Worm (Caenorhabditis elegans) whole organism, young adult: Measurements from ENCODE around the gene iscu-1.
A peak's percentile ranks its signal among the peaks of the same experiment; 100 is the strongest.

Experiments
- D2030.7 ChIP-seq: fragments of 200-800 bp; sonication (Bioruptor generic); IDR thresholded peaks from 2 replicates; pipeline ENCODE4 v1.3.6; 2022; ENCODE audit warnings: missing genetic modification reagents, missing genetic modification characterization, missing compliant biosample characterization
- F33H1.4 ChIP-seq: fragments of 200-800 bp; sonication (Bioruptor generic); IDR thresholded peaks from 2 replicates; pipeline ENCODE4 v1.3.6; 2022; ENCODE audit warnings: missing genetic modification reagents, missing genetic modification characterization, missing compliant biosample characterization
- T07F8.4 ChIP-seq: sonication (generic microtip); optimal IDR thresholded peaks from 2 replicates; lab custom pipeline; 2016; ENCODE audit warnings: mild to moderate bottlenecking, missing genetic modification characterization, moderate library complexity, missing compliant biosample characterization
- T26A5.8 ChIP-seq: sonication (generic microtip); optimal IDR thresholded peaks from 2 replicates; lab custom pipeline; 2016; ENCODE audit warnings: missing genetic modification characterization, missing compliant biosample characterization
- Y67H2A.10 ChIP-seq: fragments of 200-800 bp; sonication (Bioruptor generic); conservative IDR thresholded peaks from 2 replicates; pipeline ENCODE4 v1.3.6; 2022; ENCODE audit warnings: missing genetic modification reagents, missing genetic modification characterization, missing compliant biosample characterization
- Y95B8A.8 ChIP-seq: fragments of 200-800 bp; sonication (Bioruptor generic); IDR thresholded peaks from 2 replicates; pipeline ENCODE4 v1.3.6; 2022; ENCODE audit warnings: missing genetic modification reagents, missing genetic modification characterization, missing compliant biosample characterization
- attf-5 ChIP-seq: fragments of 200-800 bp; sonication (Bioruptor generic); optimal IDR thresholded peaks from 2 replicates; lab custom pipeline; 2018; ENCODE audit warnings: mild to moderate bottlenecking, missing genetic modification characterization, missing compliant biosample characterization
- attf-6 ChIP-seq: fragments of 200-800 bp; sonication (Bioruptor generic); IDR thresholded peaks from 2 replicates; pipeline ENCODE4 v1.3.6; 2022; ENCODE audit warnings: missing genetic modification reagents, missing genetic modification characterization, missing compliant biosample characterization
- bed-2 ChIP-seq: fragments of 200-800 bp; sonication (Bioruptor generic); IDR thresholded peaks from 2 replicates; pipeline ENCODE4 v1.3.6; 2022; ENCODE audit warnings: missing genetic modification reagents, missing genetic modification characterization, missing compliant biosample characterization
- cebp-1 ChIP-seq, 2 experiments: fragments of 200-800 bp in 1 of 2; sonication (Bioruptor generic) in 1 of 2; sonication (generic microtip) in 1 of 2; IDR thresholded peaks in 1 of 2; optimal IDR thresholded peaks in 1 of 2; 2 replicates each; pipeline versions ENCODE4 v1.3.6 to Lab custom; 2017 to 2022; ENCODE audit warnings: missing compliant biosample characterization in 2 of 2, missing genetic modification characterization in 2 of 2, mild to moderate bottlenecking in 1 of 2, missing genetic modification reagents in 1 of 2, moderate library complexity in 1 of 2
- ceh-27 ChIP-seq: fragments of 200-800 bp; sonication (Bioruptor generic); optimal IDR thresholded peaks from 2 replicates; lab custom pipeline; 2018; ENCODE audit warnings: mild to moderate bottlenecking, missing genetic modification characterization, moderate library complexity, missing compliant biosample characterization
- ceh-40 ChIP-seq: fragments of 200-800 bp; sonication (Bioruptor generic); IDR thresholded peaks from 2 replicates; pipeline ENCODE4 v1.3.6; 2022; ENCODE audit warnings: missing genetic modification characterization, missing compliant biosample characterization
- ceh-79 ChIP-seq: sonication (generic microtip); optimal IDR thresholded peaks from 2 replicates; lab custom pipeline; 2017; ENCODE audit warnings: mild to moderate bottlenecking, missing genetic modification characterization, missing compliant biosample characterization
- ceh-91 ChIP-seq: fragments of 200-800 bp; sonication (Bioruptor generic); IDR thresholded peaks from 2 replicates; pipeline ENCODE4 v1.3.6; 2022; ENCODE audit warnings: missing genetic modification reagents, missing genetic modification characterization, missing compliant biosample characterization
- dox-1 ChIP-seq: fragments of 200-800 bp; sonication (Bioruptor generic); IDR thresholded peaks from 2 replicates; pipeline ENCODE4 v1.3.6; 2022; ENCODE audit warnings: missing genetic modification reagents, missing genetic modification characterization, missing compliant biosample characterization
- dpl-1 ChIP-seq: fragments of 150-350 bp; optimal IDR thresholded peaks from 2 replicates; lab custom pipeline; 2014; ENCODE audit warnings: missing biosample characterization, missing genetic modification reagents, missing genetic modification characterization
- efl-1 ChIP-seq: fragments of 150-350 bp; optimal IDR thresholded peaks from 2 replicates; lab custom pipeline; 2014; ENCODE audit warnings: missing biosample characterization, missing genetic modification reagents, missing genetic modification characterization
- egl-44 ChIP-seq: fragments of 200-800 bp; sonication (Bioruptor generic); IDR thresholded peaks from 2 replicates; pipeline ENCODE4 v1.3.6; 2022; ENCODE audit warnings: missing genetic modification reagents, missing genetic modification characterization, missing compliant biosample characterization
- hlh-26 ChIP-seq: fragments of 200-800 bp; sonication (Bioruptor generic); conservative IDR thresholded peaks from 2 replicates; pipeline ENCODE4 v1.3.6; 2022; ENCODE audit warnings: missing genetic modification reagents, missing genetic modification characterization, missing compliant biosample characterization
- hmg-1.2 ChIP-seq: fragments of 200-800 bp; sonication (Bioruptor generic); IDR thresholded peaks from 2 replicates; pipeline ENCODE4 v1.3.6; 2022; ENCODE audit warnings: missing genetic modification reagents, missing genetic modification characterization, missing compliant biosample characterization
- lin-35 ChIP-seq, 3 experiments: fragments of 150-350 bp in 2 of 3; sonication (generic microtip) in 1 of 3; optimal IDR thresholded peaks; 2 replicates each; lab custom pipeline; 2014 to 2018; ENCODE audit warnings: missing biosample characterization in 3 of 3, missing genetic modification characterization in 3 of 3, missing genetic modification reagents in 3 of 3
- lin-54 ChIP-seq: fragments of 200-800 bp; sonication (Bioruptor generic); optimal IDR thresholded peaks from 2 replicates; lab custom pipeline; 2018; ENCODE audit warnings: mild to moderate bottlenecking, missing genetic modification characterization, missing compliant biosample characterization
- lir-1 ChIP-seq: fragments of 200-800 bp; sonication (Bioruptor generic); conservative IDR thresholded peaks from 2 replicates; pipeline ENCODE4 v1.3.6; 2022; ENCODE audit warnings: missing genetic modification reagents, missing genetic modification characterization, missing compliant biosample characterization
- lsl-1 ChIP-seq: fragments of 200-800 bp; sonication (Bioruptor generic); optimal IDR thresholded peaks from 2 replicates; lab custom pipeline; 2018; ENCODE audit warnings: mild to moderate bottlenecking, missing genetic modification characterization, moderate library complexity, missing compliant biosample characterization
- madf-10 ChIP-seq: sonication (generic microtip); optimal IDR thresholded peaks from 2 replicates; lab custom pipeline; 2016; ENCODE audit warnings: mild to moderate bottlenecking, missing genetic modification characterization, missing compliant biosample characterization
- madf-3 ChIP-seq: fragments of 200-800 bp; sonication (Bioruptor generic); IDR thresholded peaks from 2 replicates; pipeline ENCODE4 v1.3.6; 2022; ENCODE audit warnings: missing genetic modification reagents, missing genetic modification characterization, missing compliant biosample characterization
- madf-6 ChIP-seq: fragments of 200-800 bp; sonication (Bioruptor generic); IDR thresholded peaks from 2 replicates; pipeline ENCODE4 v1.3.6; 2022; ENCODE audit warnings: missing genetic modification reagents, missing genetic modification characterization, missing compliant biosample characterization
- madf-8 ChIP-seq: fragments of 200-800 bp; sonication (Bioruptor generic); conservative IDR thresholded peaks from 2 replicates; pipeline ENCODE4 v1.3.6; 2022; ENCODE audit warnings: missing genetic modification reagents, missing genetic modification characterization, missing compliant biosample characterization
- nhr-179 ChIP-seq: sonication (generic microtip); optimal IDR thresholded peaks from 2 replicates; lab custom pipeline; 2016; ENCODE audit warnings: mild to moderate bottlenecking, missing genetic modification characterization, missing compliant biosample characterization
- nhr-80 ChIP-seq: sonication (generic microtip); optimal IDR thresholded peaks from 2 replicates; lab custom pipeline; 2016; ENCODE audit warnings: missing genetic modification characterization, missing compliant biosample characterization
- rcor-1 ChIP-seq: fragments of 200-800 bp; sonication (Bioruptor generic); IDR thresholded peaks from 2 replicates; pipeline ENCODE4 v1.3.6; 2022; ENCODE audit warnings: missing genetic modification reagents, missing genetic modification characterization, missing compliant biosample characterization
- rpc-1 ChIP-seq, 2 experiments: fragments of 150-350 bp in 1 of 2; sonication (generic microtip) in 1 of 2; optimal IDR thresholded peaks; 2 replicates each; lab custom pipeline; 2014 to 2018; ENCODE audit warnings: missing biosample characterization in 1 of 2, missing genetic modification characterization in 1 of 2, missing genetic modification reagents in 1 of 2, missing genotype in 1 of 2
- snpc-1.3 ChIP-seq: sonication (generic microtip); optimal IDR thresholded peaks from 2 replicates; lab custom pipeline; 2017; ENCODE audit warnings: missing genetic modification characterization, mild to moderate bottlenecking, missing compliant biosample characterization, antibody characterized with exemption, moderate library complexity, missing genotype, missing genetic modification reagents; ENCODE audit not compliant: insufficient read depth
- snpc-3.4 ChIP-seq: sonication (generic microtip); optimal IDR thresholded peaks from 2 replicates; lab custom pipeline; 2017; ENCODE audit warnings: missing genetic modification characterization, mild to moderate bottlenecking, missing compliant biosample characterization, antibody characterized with exemption, moderate library complexity, missing genotype, missing genetic modification reagents
- snpc-4 ChIP-seq, 5 experiments: fragments of 150-350 bp in 1 of 5; sonication (generic microtip) in 4 of 5; optimal IDR thresholded peaks; 2 replicates each; lab custom pipeline; 2014 to 2018; ENCODE audit warnings: missing genetic modification characterization in 5 of 5, missing biosample characterization in 3 of 5, antibody characterized with exemption in 2 of 5, mild to moderate bottlenecking in 2 of 5, missing compliant biosample characterization in 2 of 5, missing genotype in 2 of 5, moderate library complexity in 2 of 5, missing genetic modification reagents in 1 of 5
- tbp1 ChIP-seq: fragments of 200-800 bp; sonication (Bioruptor generic); optimal IDR thresholded peaks from 2 replicates; lab custom pipeline; 2018; ENCODE audit warnings: mild to moderate bottlenecking, missing genetic modification characterization, missing compliant biosample characterization
- unc-62 ChIP-seq: fragments of 150-350 bp; optimal IDR thresholded peaks from 2 replicates; lab custom pipeline; 2014; ENCODE audit warnings: missing biosample characterization, missing genetic modification reagents, missing genetic modification characterization
- xnd-1 ChIP-seq: sonication (generic microtip); optimal IDR thresholded peaks from 2 replicates; lab custom pipeline; 2016; ENCODE audit warnings: missing genotype, missing genetic modification reagents, missing genetic modification characterization, missing compliant biosample characterization
- zim-3 ChIP-seq: sonication (generic microtip); optimal IDR thresholded peaks from 2 replicates; lab custom pipeline; 2017; ENCODE audit warnings: mild to moderate bottlenecking, missing genetic modification characterization, moderate library complexity, missing compliant biosample characterization
- ztf-18 ChIP-seq: sonication (generic microtip); optimal IDR thresholded peaks from 2 replicates; lab custom pipeline; 2016; ENCODE audit warnings: missing genotype, mild to moderate bottlenecking, missing genetic modification characterization, missing compliant biosample characterization
- ztf-22 ChIP-seq: fragments of 200-800 bp; sonication (Bioruptor generic); optimal IDR thresholded peaks from 2 replicates; lab custom pipeline; 2018; ENCODE audit warnings: mild to moderate bottlenecking, missing genetic modification characterization, moderate library complexity, missing compliant biosample characterization
- ztf-25 ChIP-seq: fragments of 200-800 bp; sonication (Bioruptor generic); IDR thresholded peaks from 2 replicates; pipeline ENCODE4 v1.3.6; 2022; ENCODE audit warnings: missing genetic modification reagents, missing genetic modification characterization, missing compliant biosample characterization
- ztf-28 ChIP-seq: fragments of 200-800 bp; sonication (Bioruptor generic); IDR thresholded peaks from 2 replicates; pipeline ENCODE4 v1.3.6; 2022; ENCODE audit warnings: missing genetic modification reagents, missing genetic modification characterization, missing compliant biosample characterization
- ztf-3 ChIP-seq: fragments of 200-800 bp; sonication (Bioruptor generic); optimal IDR thresholded peaks from 2 replicates; lab custom pipeline; 2018; ENCODE audit warnings: mild to moderate bottlenecking, missing genetic modification characterization, missing compliant biosample characterization

The iscu-1 gene

DNA sequence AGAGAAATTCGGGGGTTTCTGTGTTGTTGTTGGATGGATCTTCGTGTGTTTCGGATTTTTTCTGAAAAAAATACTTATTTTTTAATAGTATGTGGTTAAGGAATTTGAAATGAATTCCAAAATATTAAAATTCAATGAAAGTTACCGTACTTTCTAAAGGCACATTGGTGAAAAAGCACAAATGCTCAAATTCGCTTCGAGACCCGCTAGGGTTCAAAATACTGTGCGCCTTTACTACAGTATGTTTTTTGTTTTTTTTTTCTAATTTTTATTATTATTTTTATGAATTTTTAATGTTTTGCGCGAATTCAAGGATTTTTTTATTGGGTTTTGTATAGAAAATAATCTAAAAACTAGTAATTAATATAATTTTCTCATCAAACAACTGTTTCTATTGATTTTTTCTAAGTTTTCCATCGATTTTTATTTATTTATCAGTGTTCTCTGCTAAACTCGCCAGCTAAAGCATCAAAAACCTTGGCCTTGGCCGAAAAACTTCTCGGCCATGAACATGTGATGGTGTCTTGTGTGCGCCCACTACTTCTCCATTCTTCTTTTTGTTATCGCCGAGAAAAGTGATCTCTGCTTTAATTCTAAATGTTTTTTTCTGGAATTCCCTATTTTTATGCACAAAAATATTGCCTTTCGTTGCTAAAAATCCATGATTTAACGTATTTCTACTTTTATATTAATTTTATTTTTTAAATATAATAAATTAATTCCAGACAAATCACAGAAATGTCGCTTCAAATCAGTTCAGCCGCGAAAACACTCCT, at the start of gene iscu-1:
Gene iscu-1 (plus strand): TSS at position 726 of the 776 bp plus-strand sequence.
- TF ChIP-seq dpl-1: peak; percentile 7
- TF ChIP-seq bed-2 (GFP tag; lab: Robert Waterston, UW): no peak
- 0 out of 2 replicates have a peak, but pooled peaks have one; percentile 28 for TF ChIP-seq Y95B8A.8 (GFP tag; lab: Robert Waterston, UW)
- TF ChIP-seq ztf-18: peak; percentile 43
- peak; percentile 73 for TF ChIP-seq madf-8
- TF ChIP-seq snpc-3.4 (tag; lab: Kevin White, UChicago): peak; percentile 58
- TF ChIP-seq ztf-25: no peak
- TF ChIP-seq hmg-1.2: no peak
- peak; percentile 38 for TF ChIP-seq ceh-27 (GFP tag; lab: Kevin White, UChicago)
- TF ChIP-seq unc-62 (GFP tag; lab: Kevin White, UChicago): no peak
- peak; percentile 91 for TF ChIP-seq attf-6 (GFP tag; lab: Robert Waterston, UW)
- peak; percentile 93 for TF ChIP-seq F33H1.4 (GFP tag; lab: Robert Waterston, UW)
- TF ChIP-seq rcor-1 (GFP tag; lab: Robert Waterston, UW): peak; percentile 48; the same call in 1 of the 2 replicates
- no peak for TF ChIP-seq efl-1 (GFP tag; lab: Kevin White, UChicago)
- TF ChIP-seq snpc-1.3 (tag; lab: Kevin White, UChicago): peak; percentile 47
- TF ChIP-seq ceh-91 (GFP tag; lab: Robert Waterston, UW): peak; percentile 21; the same call in 1 of the 2 replicates
- peak; percentile 81 for TF ChIP-seq xnd-1 (tag; lab: Kevin White, UChicago)
- peak; percentile 91 for TF ChIP-seq lsl-1 (GFP tag; lab: Kevin White, UChicago)
- TF ChIP-seq cebp-1 (GFP tag; IDR thresholded peaks at IDR 0.05; lab: Robert Waterston, UW): no peak
- peak; percentile 38 for TF ChIP-seq cebp-1 (tag; optimal IDR thresholded peaks at IDR 0.05; lab: Kevin White, UChicago)
- no peak for TF ChIP-seq lin-54 (GFP tag; lab: Kevin White, UChicago)
- TF ChIP-seq nhr-80 (tag; lab: Kevin White, UChicago): peak; percentile 47
- TF ChIP-seq attf-5 (GFP tag; lab: Kevin White, UChicago): peak; percentile 47
- TF ChIP-seq zim-3 (tag; lab: Kevin White, UChicago): no peak
- no peak for TF ChIP-seq ztf-22
- TF ChIP-seq D2030.7 (GFP tag; lab: Robert Waterston, UW): peak; percentile 42; the same call in 1 of the 2 replicates
- no peak for TF ChIP-seq ztf-3 (GFP tag; lab: Kevin White, UChicago)
- peak; percentile 51 for TF ChIP-seq tbp1
- no peak for TF ChIP-seq dox-1
- peak; percentile 92 for TF ChIP-seq madf-6
- TF ChIP-seq snpc-4 (GFP tag; optimal IDR thresholded peaks at IDR 0.05; lab: Kevin White, UChicago): peak; percentile 76
- peak in 3 of 4 experiments; percentile 86 to 91 (median 89) for TF ChIP-seq snpc-4 (tag; optimal IDR thresholded peaks at IDR 0.05; lab: Kevin White, UChicago)

ce11 chrIV:13742244-13742643, 41.5 kb upstream of the iscu-1 start, which contains the start of gene C47A4.3:
Gene C47A4.3, minus strand, starts transcription at chrIV:13742344.
- no peak for TF ChIP-seq T07F8.4
- TF ChIP-seq snpc-1.3 (tag; lab: Kevin White, UChicago): no peak

DNA sequence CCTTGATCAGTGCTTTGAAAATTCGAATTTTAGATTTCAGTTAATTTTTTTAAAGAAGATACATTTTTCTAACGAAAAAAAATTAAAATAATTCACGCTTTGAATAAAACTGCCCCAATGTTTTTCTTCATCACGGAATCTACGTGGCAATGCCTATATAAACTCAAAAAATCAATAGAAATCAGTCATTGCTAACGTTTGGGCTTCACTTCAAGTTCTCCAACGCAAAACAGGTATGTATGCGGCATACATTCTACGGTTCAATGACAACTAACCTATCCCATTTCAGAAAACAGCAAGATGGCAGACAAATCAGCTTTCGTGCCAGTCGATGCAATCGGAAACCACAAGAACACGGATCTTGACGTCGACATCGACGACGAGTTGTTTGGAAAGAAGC, 38.4 kb upstream of the iscu-1 start, which contains the start of gene C47A4.5:
Gene C47A4.5 (plus strand): TSS at position 301 of the 400 bp plus-strand sequence.
- TF ChIP-seq madf-3 (GFP tag; lab: Robert Waterston, UW): no peak
- TF ChIP-seq T26A5.8 (tag; lab: Kevin White, UChicago): no peak
- TF ChIP-seq Y67H2A.10 (GFP tag; lab: Robert Waterston, UW): no peak
- TF ChIP-seq egl-44 (GFP tag; lab: Robert Waterston, UW): no peak
- TF ChIP-seq rpc-1 (optimal IDR thresholded peaks at IDR 0.05; lab: Kevin White, UChicago): no peak
- TF ChIP-seq rpc-1 (tag; optimal IDR thresholded peaks at IDR 0.05; lab: Kevin White, UChicago): no peak
- TF ChIP-seq ceh-79 (tag; lab: Kevin White, UChicago): no peak
- no peak for TF ChIP-seq lin-35 (GFP tag; optimal IDR thresholded peaks at IDR 0.05; lab: Kevin White, UChicago)
- no peak for TF ChIP-seq xnd-1 (tag; lab: Kevin White, UChicago)
- TF ChIP-seq nhr-179 (tag; lab: Kevin White, UChicago): no peak
- no peak for TF ChIP-seq lir-1
- no peak for TF ChIP-seq hlh-26 (GFP tag; lab: Robert Waterston, UW)
- no peak for TF ChIP-seq ztf-28
- no peak for TF ChIP-seq madf-10 (tag; lab: Kevin White, UChicago)
- TF ChIP-seq ceh-40 (GFP tag; lab: Robert Waterston, UW): no peak
